Fruit fly (Drosophila melanogaster) whole organism, wandering third instar larva: Measurements from ENCODE around the gene hay.
A peak's percentile ranks its signal among the peaks of the same experiment; 100 is the strongest.

Experiments used
- fru ChIP-seq: fragments of 200-800 bp; sonication (Bioruptor generic); optimal IDR thresholded peaks from 3 replicates; lab custom pipeline; 2016; ENCODE audit warnings: missing biosample characterization, mild to moderate bottlenecking, missing genetic modification characterization
- pan ChIP-seq: fragments of >200 bp; optimal IDR thresholded peaks from 2 replicates; lab custom pipeline; 2017
- psq ChIP-seq: fragments of 200-800 bp; sonication (Bioruptor generic); optimal IDR thresholded peaks from 3 replicates; lab custom pipeline; 2017; ENCODE audit warnings: missing biosample characterization, mild to moderate bottlenecking, missing genetic modification characterization, moderate library complexity

DNA sequence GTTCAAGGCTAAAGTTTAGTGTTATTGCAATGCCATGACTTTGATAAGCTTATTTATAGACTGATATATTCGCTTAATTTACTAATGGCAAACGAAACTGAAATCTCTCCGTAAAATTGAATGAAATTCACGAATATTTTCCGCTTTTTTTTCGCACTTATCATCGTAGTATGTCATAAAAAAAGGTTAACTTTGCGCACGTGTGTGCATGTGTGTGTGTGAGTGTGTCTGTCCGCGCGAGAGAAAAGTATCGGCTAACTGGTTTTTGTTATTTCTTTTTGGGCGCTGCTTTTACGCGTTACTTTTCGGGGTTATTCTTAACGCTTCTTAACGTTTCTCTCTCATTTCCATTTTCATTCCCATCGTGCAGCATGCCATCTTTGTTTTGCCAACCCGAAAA lies 46.9 kb downstream of the hay start:
- TF ChIP-seq psq (peak; percentile 66), pan (no peak), fru (GFP tag; lab: Kevin White, UChicago) (no peak)
